Fruit fly (Drosophila melanogaster): ENCODE measurements around the gene CG15601.

The CG15601 gene

dm6 chrX:15712409-15712808 lies 2.0 kb downstream of the CG15601 start, which contains the start of gene HUWE1 (continued):
- TF ChIP-seq odd (GFP tag; optimal IDR thresholded peaks at IDR 0.05): no peak
- TF ChIP-seq CG15479 (GFP tag; optimal IDR thresholded peaks at IDR 0.05): no peak
- no peak for TF ChIP-seq CG17328 (GFP tag; IDR thresholded peaks at IDR 0.05)
- no peak for TF ChIP-seq Adf1 (GFP tag; IDR thresholded peaks at IDR 0.05)
- TF ChIP-seq slbo (GFP tag; IDR thresholded peaks at IDR 0.05): peak; percentile 26; the same call in 1 of the 2 replicates
- TF ChIP-seq pnt (GFP tag; optimal IDR thresholded peaks at IDR 0.05): no peak
- no peak for TF ChIP-seq CG6683 (GFP tag; optimal IDR thresholded peaks at IDR 0.05)
- no peak for TF ChIP-seq ewg (GFP tag; optimal IDR thresholded peaks at IDR 0.05)
- TF ChIP-seq Lpt (GFP tag; optimal IDR thresholded peaks at IDR 0.05): no peak
- TF ChIP-seq CG3163 (GFP tag; optimal IDR thresholded peaks at IDR 0.05): peak; percentile 33
- no peak for TF ChIP-seq tin (GFP tag; optimal IDR thresholded peaks at IDR 0.05)
- no peak for TF ChIP-seq fd96Cb (tag; optimal IDR thresholded peaks at IDR 0.05)
- TF ChIP-seq Med (GFP tag): peak; percentile 87
- no peak for TF ChIP-seq wor (GFP tag; IDR thresholded peaks at IDR 0.05)
- TF ChIP-seq ci (GFP tag; IDR thresholded peaks at IDR 0.05): no peak
- no peak for TF ChIP-seq wek (GFP tag; optimal IDR thresholded peaks at IDR 0.05)
- TF ChIP-seq gfzf (GFP tag; optimal IDR thresholded peaks at IDR 0.05): peak; percentile 86
- no peak for TF ChIP-seq Poxn (GFP tag; IDR thresholded peaks at IDR 0.05)
- peak; percentile 72 for TF ChIP-seq inv (GFP tag; IDR thresholded peaks at IDR 0.05; ENCODE audit: partially characterized antibody)
- TF ChIP-seq Hsf (GFP tag; optimal IDR thresholded peaks at IDR 0.05): no peak
- no peak for TF ChIP-seq Ets65A (GFP tag)
- TF ChIP-seq Pdp1 (GFP tag; optimal IDR thresholded peaks at IDR 0.05): no peak
- no peak for TF ChIP-seq Hr39 (optimal IDR thresholded peaks at IDR 0.05)
- TF ChIP-seq CG43689 (GFP tag; IDR thresholded peaks at IDR 0.05): no peak
- no peak for TF ChIP-seq oc (tag; optimal IDR thresholded peaks at IDR 0.05)
- TF ChIP-seq nerfin-2 (GFP tag; IDR thresholded peaks at IDR 0.05; ENCODE audit: partially characterized antibody): peak; percentile 57
- TF ChIP-seq CG13624 (GFP tag; optimal IDR thresholded peaks at IDR 0.05): peak; percentile 40
- no peak for TF ChIP-seq luna (GFP tag; optimal IDR thresholded peaks at IDR 0.05)
- no peak for TF ChIP-seq CG14014 (GFP tag; IDR thresholded peaks at IDR 0.05)
- TF ChIP-seq dm (GFP tag; optimal IDR thresholded peaks at IDR 0.05): peak; percentile 63
- peak; percentile 49; the same call in 1 of the 3 replicates for TF ChIP-seq CG11560 (tag; IDR thresholded peaks at IDR 0.05)
- peak; percentile 54 for TF ChIP-seq CG30020 (tag; optimal IDR thresholded peaks at IDR 0.05)
- TF ChIP-seq sima (GFP tag; optimal IDR thresholded peaks at IDR 0.05): no peak
- peak; percentile 77 for TF ChIP-seq Neu2 (GFP tag; optimal IDR thresholded peaks at IDR 0.05; ENCODE audit: borderline replicate concordance)
- TF ChIP-seq Stat92E (GFP tag; optimal IDR thresholded peaks at IDR 0.05): peak in 1 of 3 experiments; percentile 1
- TF ChIP-seq usp (GFP tag; optimal IDR thresholded peaks at IDR 0.05): no peak
- no peak for TF ChIP-seq CG15073 (GFP tag; optimal IDR thresholded peaks at IDR 0.05)
- TF ChIP-seq slou (GFP tag; optimal IDR thresholded peaks at IDR 0.05): no peak
- TF ChIP-seq CG12744 (GFP tag; optimal IDR thresholded peaks at IDR 0.05): no peak
- TF ChIP-seq CG2678 (tag; optimal IDR thresholded peaks at IDR 0.05): no peak
- TF ChIP-seq CG11696 (GFP tag; IDR thresholded peaks at IDR 0.05): no peak
- TF ChIP-seq CG8290 (GFP tag; optimal IDR thresholded peaks at IDR 0.05): no peak
- no peak for TF ChIP-seq CG8290 (tag; optimal IDR thresholded peaks at IDR 0.05)
- peak; percentile 12 for TF ChIP-seq CG1647 (GFP tag; optimal IDR thresholded peaks at IDR 0.05)
- no peak for TF ChIP-seq CG17385 (GFP tag; optimal IDR thresholded peaks at IDR 0.05)
- no peak for TF ChIP-seq CG5180 (GFP tag; optimal IDR thresholded peaks at IDR 0.05)
- peak; percentile 64 for TF ChIP-seq tna (GFP tag; IDR thresholded peaks at IDR 0.05; ENCODE audit: partially characterized antibody)
- no peak for TF ChIP-seq Lhr (GFP tag; optimal IDR thresholded peaks at IDR 0.05)
- no peak for TF ChIP-seq CG3726 (GFP tag; IDR thresholded peaks at IDR 0.05)
- TF ChIP-seq lbe (GFP tag; optimal IDR thresholded peaks at IDR 0.05): no peak
- no peak for TF ChIP-seq CG17802 (tag; optimal IDR thresholded peaks at IDR 0.05)
- no peak for TF ChIP-seq chm (GFP tag; IDR thresholded peaks at IDR 0.05)
- no peak for TF ChIP-seq ttk (GFP tag; IDR thresholded peaks at IDR 0.05)

Data from whole organism, embryonic.